Worm (Caenorhabditis elegans) whole organism, early embryonic: Measurements from ENCODE around the gene F32D8.15.

Experiments used
- scrt-1 ChIP-seq: fragments of 200-800 bp; sonication (Bioruptor generic); IDR thresholded peaks from 2 replicates; pipeline ENCODE4 v1.3.6; 2022; ENCODE audit warnings: missing genetic modification characterization, missing compliant biosample characterization
- tra-4 ChIP-seq: sonication (generic microtip); optimal IDR thresholded peaks from 2 replicates; lab custom pipeline; 2017; ENCODE audit warnings: missing genetic modification characterization, missing compliant biosample characterization

ce11 chrV:10897172-10897571 lies 6.7 kb upstream of the F32D8.15 start:
- TF ChIP-seq scrt-1 (peak; percentile 46; the same call in 1 of the 2 replicates), tra-4 (tag; lab: Kevin White, UChicago) (no peak)
